Worm (Caenorhabditis elegans): ENCODE measurements around the gene fut-6.

DNA sequence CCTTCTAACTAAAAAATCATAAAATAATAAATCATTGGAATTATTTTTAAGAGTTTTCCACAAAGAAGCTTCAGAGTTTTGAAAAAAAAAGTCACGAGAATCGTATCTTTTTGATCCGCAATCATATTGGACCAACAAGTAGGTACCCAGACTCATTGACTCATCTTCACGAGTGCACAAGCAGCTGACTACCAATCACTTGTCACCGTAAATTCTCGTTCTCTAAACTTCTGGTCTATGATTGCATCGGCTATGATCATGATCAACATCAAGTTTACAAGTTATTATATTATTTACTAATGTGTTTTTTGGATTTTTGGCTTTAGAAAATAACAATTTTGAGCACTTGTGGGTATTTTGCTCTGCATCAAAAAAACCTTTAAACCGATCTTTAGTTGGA, 20.5 kb upstream of the fut-6 start:
- TF ChIP-seq med-1 (GFP tag; optimal IDR thresholded peaks at IDR 0.05; ENCODE audit: insufficient read depth) (no peak), flt-1 (GFP tag; IDR thresholded peaks at IDR 0.05) (no peak), ztf-29 (GFP tag; IDR thresholded peaks at IDR 0.05) (no peak), klf-2 (GFP tag; conservative IDR thresholded peaks at IDR 0.05) (no peak), ref-1 (GFP tag; conservative IDR thresholded peaks at IDR 0.05) (no peak), tab-1 (GFP tag; IDR thresholded peaks at IDR 0.05) (no peak)
